Fruit fly (Drosophila melanogaster) ovary, adult (tissue): ENCODE results near the gene CG31542.

ENCODE experiments used
- CG17801 ChIP-seq: fragments of 200-800 bp; optimal IDR thresholded peaks from 2 replicates; lab custom pipeline; 2019; ENCODE audit warnings: missing biosample characterization, mild to moderate bottlenecking, missing genetic modification characterization, moderate library complexity; ENCODE audit not compliant: partially characterized antibody

Gene CG31542

dm6 chr3R:5361681-5362319 is 7.5 kb upstream of the CG31542 start:
- TF ChIP-seq CG17801 (GFP tag; lab: Kevin White, UChicago), result no peak

- no peak for TF ChIP-seq CG17801 (GFP tag; lab: Kevin White, UChicago)
Measured at dm6 chr3R:5363412-5363811, 5.9 kb upstream of the CG31542 start.

DNA sequence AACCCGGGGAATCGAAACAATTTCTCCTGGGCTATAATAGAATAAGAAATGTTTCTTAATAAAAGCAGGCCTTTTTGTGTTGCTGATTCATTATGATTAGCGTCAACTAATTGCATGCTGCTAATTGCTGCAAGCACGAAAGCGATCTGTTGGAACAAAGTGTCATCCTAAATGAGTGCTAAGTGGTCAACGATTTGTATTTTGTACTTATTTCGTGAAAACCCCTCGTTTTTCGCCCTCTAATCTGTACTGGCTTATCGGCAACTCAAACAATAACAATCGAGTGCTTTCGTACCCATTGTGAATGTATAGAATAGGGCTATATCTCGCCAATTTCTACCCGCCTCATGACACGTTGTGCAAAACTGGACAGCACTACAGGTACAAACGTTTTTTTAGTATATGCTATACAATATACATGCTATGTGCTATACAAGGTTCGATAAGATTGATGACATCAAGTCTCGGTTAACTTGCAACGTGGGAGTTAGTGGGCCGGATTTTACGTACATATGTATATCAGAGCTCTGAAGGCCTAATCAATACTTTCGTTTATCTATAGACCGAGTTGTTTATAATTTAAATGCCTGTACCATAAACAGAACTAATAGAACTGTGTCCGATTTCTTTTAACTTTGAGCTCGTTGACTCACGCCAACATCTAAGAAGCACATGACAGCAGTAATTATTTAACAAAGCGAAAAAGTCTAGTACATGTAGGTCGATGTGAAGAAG is 4.6 kb upstream of the CG31542 start:
- no peak for TF ChIP-seq CG17801 (GFP tag; lab: Kevin White, UChicago)

dm6 chr3R:5367512-5368169 is 1.7 kb upstream of the CG31542 start:
- TF ChIP-seq CG17801 (GFP tag; lab: Kevin White, UChicago), result no peak

DNA sequence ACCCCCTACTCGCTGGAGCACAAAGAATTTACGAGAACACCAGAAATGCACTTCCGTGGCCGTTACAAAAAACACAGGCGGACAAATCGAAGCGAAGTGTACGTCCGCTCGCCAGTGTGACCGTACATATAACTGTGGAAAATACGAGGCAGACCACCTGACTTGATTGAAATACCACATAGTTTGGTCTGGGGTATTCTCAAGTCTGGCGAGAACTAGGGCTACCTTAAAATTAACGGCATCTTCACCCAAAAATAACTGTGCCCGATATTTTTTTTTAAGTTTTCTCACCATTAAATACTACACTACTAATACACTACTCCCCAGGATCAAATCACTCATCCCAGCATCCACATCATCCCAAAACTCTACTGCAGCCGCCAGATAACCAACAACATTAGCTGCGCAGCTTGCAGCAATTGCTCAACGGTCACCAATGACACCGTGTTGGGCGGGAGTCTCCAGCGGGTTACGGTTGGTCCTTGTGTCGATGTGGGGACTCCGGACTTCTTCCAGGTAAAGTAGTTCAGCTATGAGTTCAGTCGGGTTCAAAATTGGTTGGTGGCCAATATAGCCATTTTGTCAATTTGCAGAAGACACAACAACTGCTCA is 1.1 kb upstream of the CG31542 start, which contains the start of gene Cerk:
Gene Cerk (minus strand): TSS at position 137 of the 612 bp plus-strand sequence.
- peak; percentile 22 for TF ChIP-seq CG17801 (GFP tag; lab: Kevin White, UChicago)

dm6 chr3R:5371563-5371962 is 2.2 kb downstream of the CG31542 start, which contains the start of gene Polr2F:
Gene Polr2F (plus strand): TSS chr3R:5371795.
- peak; percentile 73 for TF ChIP-seq CG17801 (GFP tag; lab: Kevin White, UChicago)

DNA sequence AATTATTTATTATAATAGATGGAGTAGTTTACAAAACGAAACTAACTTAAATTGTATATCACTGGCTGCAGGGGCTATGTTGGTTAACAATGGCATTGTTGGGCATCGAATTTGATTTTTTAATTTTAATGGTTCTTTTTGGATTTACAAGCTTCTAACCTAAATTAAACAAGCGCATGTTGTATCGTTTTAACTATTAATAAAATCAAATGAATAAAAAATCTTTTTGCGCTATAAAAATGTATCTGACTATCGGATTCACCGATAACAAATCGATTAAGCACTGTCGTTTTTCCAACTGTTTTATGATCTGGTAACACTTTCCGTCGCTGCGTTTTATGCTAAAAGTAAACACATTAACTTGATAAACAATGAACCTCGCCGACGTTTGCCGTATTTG is 5.4 kb downstream of the CG31542 start, which contains the start of the genes hd and CG14667:
Gene hd (minus strand): TSS at position 243 of the 400 bp plus-strand sequence.
Gene CG14667 (plus strand): TSS at position 303 of the 400 bp plus-strand sequence.
- TF ChIP-seq CG17801 (GFP tag; lab: Kevin White, UChicago), result no peak

DNA sequence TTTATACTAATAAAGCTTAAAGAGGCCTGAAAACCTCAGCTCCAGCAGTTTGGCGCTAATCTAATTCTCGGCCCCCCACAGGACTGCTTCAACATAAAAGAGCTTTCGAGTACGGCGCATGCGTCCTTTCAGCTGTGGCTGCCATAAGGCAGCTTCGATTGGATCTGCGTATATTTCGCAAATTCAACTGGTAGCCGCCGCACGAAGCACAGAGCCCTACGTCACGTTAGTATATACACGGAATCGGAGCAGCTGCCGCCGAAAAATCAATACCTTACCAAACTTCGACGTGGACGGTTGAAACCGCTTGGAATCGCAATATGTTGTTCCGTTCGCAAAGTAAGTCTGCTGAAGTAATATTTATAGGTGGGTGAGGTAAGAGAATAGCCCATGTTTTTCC is 7.3 kb downstream of the CG31542 start, which contains the start of gene 7B2:
Gene 7B2 (plus strand): TSS at position 169 of the 400 bp plus-strand sequence.
- no peak for TF ChIP-seq CG17801 (GFP tag; lab: Kevin White, UChicago)

DNA sequence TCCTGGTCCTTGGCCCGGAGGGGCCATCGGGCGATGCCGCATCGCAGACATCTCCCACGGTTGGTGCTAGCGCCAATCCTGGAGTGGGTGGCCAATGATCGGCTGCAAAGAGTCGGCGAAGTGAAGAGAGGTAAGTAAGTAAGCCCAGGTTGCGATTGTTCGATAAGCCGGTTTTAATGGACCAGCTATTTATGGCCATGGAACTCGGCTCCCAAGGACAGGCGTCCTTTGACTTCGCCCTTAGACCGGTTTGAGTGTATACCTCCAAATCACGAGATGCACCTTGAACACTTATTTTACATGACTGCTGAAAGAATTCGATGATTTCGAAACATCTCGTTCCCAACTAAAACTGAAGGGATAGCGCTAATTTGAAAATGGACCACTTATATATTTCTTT is 16.4 kb downstream of the CG31542 start:
- no peak for TF ChIP-seq CG17801 (GFP tag; lab: Kevin White, UChicago)

- TF ChIP-seq CG17801 (GFP tag; lab: Kevin White, UChicago), result no peak
Measured at dm6 chr3R:5387564-5387963, 18.2 kb downstream of the CG31542 start, which contains the start of gene CG14668. Gene CG14668 (minus strand): TSS chr3R:5387664.

dm6 chr3R:5387996-5388395 is 18.7 kb downstream of the CG31542 start:
- no peak for TF ChIP-seq CG17801 (GFP tag; lab: Kevin White, UChicago)

dm6 chr3R:5389034-5389433 is 19.7 kb downstream of the CG31542 start:
- no peak for TF ChIP-seq CG17801 (GFP tag; lab: Kevin White, UChicago)

DNA sequence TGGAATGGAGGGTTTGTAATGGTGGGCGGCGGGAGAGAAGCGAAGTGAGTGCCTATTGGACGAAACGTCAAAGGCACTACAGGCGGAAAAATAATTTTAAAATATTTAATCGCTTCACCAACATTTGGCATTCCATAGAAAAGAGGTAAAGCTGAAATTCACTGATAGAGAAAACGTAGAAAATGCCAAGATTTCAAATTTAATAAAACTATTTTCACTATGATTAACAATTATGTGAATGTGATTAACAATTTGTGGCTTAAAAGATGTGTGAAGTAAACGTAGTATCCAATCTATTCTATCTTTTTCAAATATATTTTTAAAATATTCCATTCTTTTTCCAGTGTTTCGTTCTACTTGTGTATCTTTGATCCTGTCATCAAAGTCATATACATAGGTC is 20.1 kb downstream of the CG31542 start:
- TF ChIP-seq CG17801 (GFP tag; lab: Kevin White, UChicago), result no peak

DNA sequence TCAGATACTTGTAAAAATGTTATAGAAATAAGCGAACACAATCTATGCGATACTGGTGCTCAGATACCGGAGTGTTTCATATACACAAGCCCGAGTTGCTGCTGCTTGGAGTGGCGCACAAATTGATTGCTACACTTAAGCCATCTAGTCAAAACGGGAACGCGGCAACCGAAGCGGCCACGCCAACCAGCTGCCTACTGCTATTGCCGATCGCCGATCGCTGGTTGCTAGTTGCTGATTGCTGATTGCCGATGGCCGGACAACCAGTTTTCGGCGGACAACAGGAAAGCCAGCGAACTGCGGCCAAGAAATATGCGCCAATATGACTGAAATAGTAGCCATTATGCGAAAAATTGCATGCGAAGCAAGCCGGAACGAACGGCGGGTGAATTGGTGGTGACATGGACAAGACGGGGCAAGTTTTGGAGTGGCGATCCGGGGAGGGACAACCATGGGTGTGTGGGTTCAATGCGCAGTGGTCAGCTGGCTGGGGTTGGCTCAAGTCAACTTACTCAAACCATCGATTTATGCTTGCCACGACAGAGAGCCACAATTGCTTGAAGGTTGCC is 20.8 kb downstream of the CG31542 start:
- no peak for TF ChIP-seq CG17801 (GFP tag; lab: Kevin White, UChicago)
